Fruit fly (Drosophila melanogaster) whole organism, embryonic: ENCODE results near the gene swa.

Experiments used
- Blimp-1 ChIP-seq: fragments of 200-800 bp; sonication (Bioruptor generic); optimal IDR thresholded peaks from 3 replicates; lab custom pipeline; 2018; ENCODE audit warnings: missing biosample characterization, missing genetic modification characterization, mild to moderate bottlenecking, moderate library complexity, missing genetic modification reagents
- C15 ChIP-seq: fragments of 200-800 bp; sonication (Bioruptor generic); IDR thresholded peaks from 3 replicates; pipeline ENCODE4 v1.3.6; 2022; ENCODE audit warnings: missing biosample characterization, missing genetic modification characterization
- CG11456 ChIP-seq: fragments of 200-800 bp; sonication (Bioruptor generic); IDR thresholded peaks from 3 replicates; pipeline ENCODE4 v1.3.6; 2022; ENCODE audit warnings: missing biosample characterization, missing genetic modification characterization
- CG11696 ChIP-seq: fragments of 200-800 bp; sonication (Bioruptor generic); IDR thresholded peaks from 2 replicates; pipeline ENCODE4 v1.3.6; 2022; ENCODE audit warnings: missing biosample characterization, missing genetic modification characterization
- CG12391 ChIP-seq: fragments of 200-800 bp; sonication (Bioruptor generic); optimal IDR thresholded peaks from 3 replicates; lab custom pipeline; 2018; ENCODE audit warnings: missing biosample characterization, mild to moderate bottlenecking, missing genetic modification characterization, moderate library complexity
- CG12744 ChIP-seq: fragments of 200-800 bp; sonication (Bioruptor generic); optimal IDR thresholded peaks from 2 replicates; lab custom pipeline; 2016; ENCODE audit warnings: missing biosample characterization, missing genetic modification characterization
- CG13424 ChIP-seq: fragments of 200-800 bp; sonication (Bioruptor generic); optimal IDR thresholded peaks from 2 replicates; lab custom pipeline; 2019; ENCODE audit warnings: missing biosample characterization, mild to moderate bottlenecking, missing genetic modification characterization, moderate library complexity
- CG14441 ChIP-seq: fragments of 200-800 bp; sonication (Bioruptor generic); IDR thresholded peaks from 2 replicates; pipeline ENCODE4 v1.3.6; 2022; ENCODE audit warnings: missing biosample characterization, missing genetic modification characterization
- CG16863 ChIP-seq: fragments of 200-800 bp; sonication (Bioruptor generic); optimal IDR thresholded peaks from 3 replicates; lab custom pipeline; 2016; ENCODE audit warnings: missing biosample characterization, missing genetic modification characterization
- CG18011 ChIP-seq: fragments of 200-800 bp; sonication (Bioruptor generic); optimal IDR thresholded peaks from 2 replicates; lab custom pipeline; 2017; ENCODE audit warnings: missing biosample characterization, missing genetic modification characterization, mild to moderate bottlenecking, moderate library complexity, missing genotype
- CG2202 ChIP-seq: fragments of 200-800 bp; sonication (Bioruptor generic); optimal IDR thresholded peaks from 2 replicates; lab custom pipeline; 2018; ENCODE audit warnings: missing biosample characterization, mild to moderate bottlenecking, missing genetic modification characterization
- CG3726 ChIP-seq: fragments of 200-800 bp; sonication (Bioruptor generic); IDR thresholded peaks from 3 replicates; pipeline ENCODE4, ENCODE4 v1.3.6; 2022; ENCODE audit warnings: missing biosample characterization, missing genetic modification characterization
- CG6254 ChIP-seq: fragments of 200-800 bp; sonication (Bioruptor generic); optimal IDR thresholded peaks from 3 replicates; lab custom pipeline; 2017; ENCODE audit warnings: mild to moderate bottlenecking, missing biosample characterization, missing genetic modification reagents, missing genetic modification characterization
- CG6683 ChIP-seq: fragments of 200-800 bp; sonication (Bioruptor generic); optimal IDR thresholded peaks from 2 replicates; lab custom pipeline; 2017; ENCODE audit warnings: missing biosample characterization, mild to moderate bottlenecking, missing genetic modification characterization, missing genetic modification reagents
- CG8290 ChIP-seq, 3 experiments: fragments of 200-800 bp; sonication (Bioruptor generic); optimal IDR thresholded peaks; 2 replicates each; lab custom pipeline; 2016 to 2019; ENCODE audit warnings: missing biosample characterization in 3 of 3, missing genetic modification characterization in 3 of 3, mild to moderate bottlenecking in 2 of 3, moderate library complexity in 1 of 3
- CG8359 ChIP-seq: fragments of 200-800 bp; sonication (Bioruptor generic); optimal IDR thresholded peaks from 2 replicates; lab custom pipeline; 2017; ENCODE audit warnings: missing biosample characterization, mild to moderate bottlenecking, missing genetic modification characterization, borderline replicate concordance
- CG9215 ChIP-seq: fragments of 200-800 bp; sonication (Bioruptor generic); IDR thresholded peaks from 2 replicates; pipeline ENCODE4 v1.3.6; 2022; ENCODE audit warnings: missing biosample characterization, missing genetic modification characterization
- Dip2 ChIP-seq: fragments of 200-800 bp; sonication (Bioruptor generic); IDR thresholded peaks from 2 replicates; pipeline ENCODE4 v1.3.6; 2022; ENCODE audit warnings: missing biosample characterization, missing genetic modification characterization
- GATAe ChIP-seq: fragments of 200-800 bp; sonication (Bioruptor generic); conservative IDR thresholded peaks from 2 replicates; pipeline ENCODE4 v1.3.6; 2022; ENCODE audit warnings: missing biosample characterization, missing genetic modification characterization
- H15 ChIP-seq: fragments of 200-800 bp; sonication (Bioruptor generic); IDR thresholded peaks from 3 replicates; pipeline ENCODE4 v1.3.6; 2022; ENCODE audit warnings: missing biosample characterization, missing genetic modification characterization
- HLH3B ChIP-seq: fragments of 200-800 bp; sonication (Bioruptor generic); IDR thresholded peaks from 2 replicates; pipeline ENCODE4 v1.3.6; 2022; ENCODE audit warnings: missing biosample characterization, missing genetic modification characterization
- Hr39 ChIP-seq: fragments of >200 bp; optimal IDR thresholded peaks from 2 replicates; lab custom pipeline; 2017
- Lim3 ChIP-seq: fragments of 200-800 bp; sonication (Bioruptor generic); IDR thresholded peaks from 2 replicates; pipeline ENCODE4 v1.3.6; 2022; ENCODE audit warnings: missing biosample characterization, missing genetic modification characterization
- MESR4 ChIP-seq: fragments of 200-800 bp; sonication (Bioruptor generic); optimal IDR thresholded peaks from 2 replicates; lab custom pipeline; 2018; ENCODE audit warnings: missing biosample characterization, mild to moderate bottlenecking, missing genetic modification characterization, moderate library complexity
- Max ChIP-seq: fragments of 200-800 bp; sonication (Bioruptor generic); optimal IDR thresholded peaks from 2 replicates; lab custom pipeline; 2016; ENCODE audit warnings: missing biosample characterization, mild to moderate bottlenecking, missing genetic modification characterization
- NC2α ChIP-seq: fragments of 200-800 bp; sonication (Bioruptor generic); optimal IDR thresholded peaks from 2 replicates; lab custom pipeline; 2016; ENCODE audit warnings: missing biosample characterization, missing genetic modification characterization
- NK7.1 ChIP-seq: fragments of 200-800 bp; sonication (Bioruptor generic); optimal IDR thresholded peaks from 3 replicates; lab custom pipeline; 2016; ENCODE audit warnings: missing biosample characterization, missing genetic modification characterization
- Rfx ChIP-seq: fragments of 200-800 bp; sonication (Bioruptor generic); IDR thresholded peaks from 2 replicates; pipeline ENCODE4 v1.3.6; 2022; ENCODE audit warnings: missing biosample characterization, missing genetic modification characterization
- Sin3A ChIP-seq: fragments of >200 bp; optimal IDR thresholded peaks from 2 replicates; lab custom pipeline; 2018
- Sry-δ ChIP-seq: fragments of 200-800 bp; sonication (Bioruptor generic); optimal IDR thresholded peaks from 2 replicates; lab custom pipeline; 2016; ENCODE audit warnings: missing biosample characterization, missing genetic modification characterization
- Ssrp ChIP-seq: fragments of 200-800 bp; sonication (Bioruptor generic); optimal IDR thresholded peaks from 2 replicates; lab custom pipeline; 2018; ENCODE audit warnings: missing biosample characterization, mild to moderate bottlenecking, missing genetic modification characterization, moderate library complexity
- Usf ChIP-seq: fragments of 200-800 bp; sonication (Bioruptor generic); optimal IDR thresholded peaks from 2 replicates; lab custom pipeline; 2017; ENCODE audit warnings: missing genotype, missing biosample characterization, missing genetic modification characterization
- ap ChIP-seq: fragments of 200-800 bp; sonication (Bioruptor generic); IDR thresholded peaks from 2 replicates; pipeline ENCODE4 v1.3.6; 2022; ENCODE audit warnings: missing biosample characterization, missing genetic modification characterization
- az2 ChIP-seq: fragments of 200-800 bp; sonication (Bioruptor generic); optimal IDR thresholded peaks from 3 replicates; lab custom pipeline; 2016; ENCODE audit warnings: missing biosample characterization, missing genetic modification characterization
- bab2 ChIP-seq: fragments of 200-800 bp; sonication (Bioruptor generic); optimal IDR thresholded peaks from 2 replicates; lab custom pipeline; 2016; ENCODE audit warnings: missing biosample characterization, missing genetic modification characterization
- cato ChIP-seq: fragments of 200-800 bp; sonication (Bioruptor generic); optimal IDR thresholded peaks from 2 replicates; lab custom pipeline; 2016; ENCODE audit warnings: missing biosample characterization, missing genetic modification characterization, borderline replicate concordance
- dm ChIP-seq: fragments of 200-800 bp; sonication (Bioruptor generic); optimal IDR thresholded peaks from 3 replicates; lab custom pipeline; 2016; ENCODE audit warnings: missing biosample characterization, missing genetic modification characterization
- esg ChIP-seq: fragments of 200-800 bp; sonication (Bioruptor generic); conservative IDR thresholded peaks from 2 replicates; pipeline ENCODE4 v1.3.6; 2022; ENCODE audit warnings: missing biosample characterization, missing genetic modification characterization
- eve ChIP-seq, 2 experiments: fragments of >200 bp; optimal IDR thresholded peaks; 2 replicates each; lab custom pipeline; 2017; ENCODE audit warnings: missing biosample characterization in 2 of 2, missing genetic modification characterization in 2 of 2
- gcm2 ChIP-seq: fragments of 200-800 bp; sonication (Bioruptor generic); optimal IDR thresholded peaks from 2 replicates; lab custom pipeline; 2016; ENCODE audit warnings: missing biosample characterization, missing genetic modification characterization
- grn ChIP-seq: fragments of 200-800 bp; sonication (Bioruptor generic); optimal IDR thresholded peaks from 3 replicates; lab custom pipeline; 2017; ENCODE audit warnings: missing biosample characterization, missing genetic modification characterization
- gsb ChIP-seq: fragments of 200-800 bp; sonication (Bioruptor generic); IDR thresholded peaks from 2 replicates; pipeline ENCODE4 v1.3.6; 2022; ENCODE audit warnings: missing biosample characterization, missing genetic modification characterization
- h ChIP-seq: fragments of >200 bp; optimal IDR thresholded peaks from 2 replicates; lab custom pipeline; 2017
- knrl ChIP-seq: fragments of 200-800 bp; sonication (Bioruptor generic); IDR thresholded peaks from 3 replicates; pipeline ENCODE4 v1.3.6; 2022; ENCODE audit warnings: missing biosample characterization, missing genetic modification characterization; ENCODE audit not compliant: partially characterized antibody
- pfk ChIP-seq: fragments of 200-800 bp; sonication (Bioruptor generic); optimal IDR thresholded peaks from 2 replicates; lab custom pipeline; 2018; ENCODE audit warnings: missing biosample characterization, mild to moderate bottlenecking, missing genetic modification characterization, moderate library complexity
- scrt ChIP-seq: fragments of 200-800 bp; sonication (Bioruptor generic); optimal IDR thresholded peaks from 2 replicates; lab custom pipeline; 2018; ENCODE audit warnings: missing biosample characterization, mild to moderate bottlenecking, missing genetic modification characterization, moderate library complexity
- shn ChIP-seq: fragments of 200-800 bp; sonication (Bioruptor generic); optimal IDR thresholded peaks from 3 replicates; lab custom pipeline; 2016; ENCODE audit warnings: missing biosample characterization, missing genetic modification characterization
- sug ChIP-seq: fragments of 200-800 bp; optimal IDR thresholded peaks from 2 replicates; lab custom pipeline; 2019; ENCODE audit warnings: missing biosample characterization, mild to moderate bottlenecking, missing genetic modification characterization, moderate library complexity
- tgo ChIP-seq: fragments of 200-800 bp; sonication (Bioruptor generic); IDR thresholded peaks from 3 replicates; pipeline ENCODE4 v1.3.6; 2022; ENCODE audit warnings: missing biosample characterization, missing genetic modification characterization
- twi ChIP-seq: fragments of 200-800 bp; optimal IDR thresholded peaks from 2 replicates; lab custom pipeline; 2019; ENCODE audit warnings: missing biosample characterization, mild to moderate bottlenecking, missing genetic modification characterization, moderate library complexity

Gene swa

dm6 chrX:6351917-6352768 is 13.4 kb downstream of the swa start (continued):
- TF ChIP-seq knrl (peak; percentile 34; the same call in 1 of the 3 replicates), Lim3 (GFP tag; lab: Robert Waterston, UW) (no peak), esg (GFP tag; lab: Robert Waterston, UW) (no peak), CG8359 (GFP tag; lab: Kevin White, UChicago) (no peak), CG12744 (GFP tag; lab: Kevin White, UChicago) (no peak), twi (peak; percentile 9), CG11696 (GFP tag; lab: Robert Waterston, UW) (no peak), grn (no peak), Sin3A (lab: Kevin White, UChicago) (peak; percentile 81), Max (GFP tag; lab: Kevin White, UChicago) (no peak), Hr39 (lab: Kevin White, UChicago) (no peak), sug (tag; lab: Kevin White, UChicago) (peak; percentile 25), Blimp-1 (GFP tag; lab: Kevin White, UChicago) (peak; percentile 66), tgo (GFP tag; lab: Robert Waterston, UW) (no peak), CG2202 (tag; lab: Kevin White, UChicago) (no peak), Dip2 (GFP tag; lab: Robert Waterston, UW) (no peak), pfk (GFP tag; lab: Kevin White, UChicago) (no peak), CG6254 (GFP tag; lab: Kevin White, UChicago) (peak; percentile 91), NC2α (GFP tag; lab: Kevin White, UChicago) (no peak), NK7.1 (no peak), Usf (GFP tag; lab: Kevin White, UChicago) (no peak), CG9215 (GFP tag; lab: Robert Waterston, UW) (no peak), Sry-δ (GFP tag; lab: Kevin White, UChicago) (peak; percentile 48), CG18011 (peak; percentile 98), C15 (GFP tag; lab: Robert Waterston, UW) (0 out of 3 replicates have a peak, but pooled peaks have one; percentile 26), az2 (no peak), Ssrp (tag; lab: Kevin White, UChicago) (no peak), dm (GFP tag; lab: Kevin White, UChicago) (peak; percentile 52), cato (GFP tag; lab: Kevin White, UChicago) (no peak), h (lab: Kevin White, UChicago) (no peak), CG8290 (GFP tag; optimal IDR thresholded peaks at IDR 0.05; lab: Kevin White, UChicago) (no peak), CG8290 (tag; optimal IDR thresholded peaks at IDR 0.05; lab: Kevin White, UChicago) (peak in 1 of 2 experiments; percentile 71), CG13424 (tag; lab: Kevin White, UChicago) (no peak), CG11456 (no peak), CG14441 (GFP tag; lab: Robert Waterston, UW) (no peak), CG16863 (GFP tag; lab: Kevin White, UChicago) (no peak), ap (GFP tag; lab: Robert Waterston, UW) (no peak), MESR4 (GFP tag; lab: Kevin White, UChicago) (peak; percentile 51), CG6683 (GFP tag; lab: Kevin White, UChicago) (no peak), scrt (no peak), bab2 (GFP tag; lab: Kevin White, UChicago) (no peak), eve (GFP tag; optimal IDR thresholded peaks at IDR 0.05; lab: Kevin White, UChicago) (no peak), H15 (GFP tag; lab: Robert Waterston, UW) (no peak), gsb (no peak), CG3726 (no peak), CG12391 (no peak), Rfx (peak; percentile 49), gcm2 (GFP tag; lab: Kevin White, UChicago) (no peak), GATAe (no peak), HLH3B (GFP tag; lab: Robert Waterston, UW) (0 out of 2 replicates have a peak, but pooled peaks have one; percentile 14), shn (GFP tag; lab: Kevin White, UChicago) (no peak)
